Fruit fly (Drosophila melanogaster): ENCODE data around the gene Cht2.

Cht2 gene

dm6 chr3L:1730873-1731272 is 24.9 kb downstream of the Cht2 start, which contains the start of gene drpr (continued):
- TF ChIP-seq h (GFP tag; optimal IDR thresholded peaks at IDR 0.05) = peak; percentile 23

dm6 chr3L:1730160-1730595 is 25.6 kb downstream of the Cht2 start:
- TF ChIP-seq CG9705 (GFP tag; optimal IDR thresholded peaks at IDR 0.05) (no peak), brk (GFP tag; optimal IDR thresholded peaks at IDR 0.05) (no peak), Sp1 (GFP tag; optimal IDR thresholded peaks at IDR 0.05) (no peak), fru (GFP tag; optimal IDR thresholded peaks at IDR 0.05) (no peak), GATAd (GFP tag; optimal IDR thresholded peaks at IDR 0.05) (no peak), rgr (GFP tag; optimal IDR thresholded peaks at IDR 0.05) (no peak), Mio (GFP tag; optimal IDR thresholded peaks at IDR 0.05) (no peak), psq (GFP tag; optimal IDR thresholded peaks at IDR 0.05) (peak; percentile 85), h (GFP tag; optimal IDR thresholded peaks at IDR 0.05) (no peak), Abd-B (GFP tag; optimal IDR thresholded peaks at IDR 0.05) (no peak), Hr83 (GFP tag; optimal IDR thresholded peaks at IDR 0.05; ENCODE audit: poor library complexity, severe bottlenecking) (no peak), Rel (GFP tag; optimal IDR thresholded peaks at IDR 0.05) (no peak), Rel (tag; optimal IDR thresholded peaks at IDR 0.05) (no peak), N (GFP tag; optimal IDR thresholded peaks at IDR 0.05) (no peak), CG32264 (GFP tag; optimal IDR thresholded peaks at IDR 0.05) (no peak), Vsx2 (GFP tag; optimal IDR thresholded peaks at IDR 0.05; ENCODE audit: partially characterized antibody) (peak; percentile 24)

- TF ChIP-seq Rel (GFP tag; optimal IDR thresholded peaks at IDR 0.05) = no peak
- peak; percentile 95 for TF ChIP-seq Rel (tag; optimal IDR thresholded peaks at IDR 0.05)
- TF ChIP-seq CG32264 (GFP tag; optimal IDR thresholded peaks at IDR 0.05) = no peak
These were observed 26.2 kb downstream of the Cht2 start for dm6 chr3L:1729380-1730159.

- no peak for TF ChIP-seq usp (GFP tag; optimal IDR thresholded peaks at IDR 0.05)
- no peak for TF ChIP-seq dl (GFP tag; optimal IDR thresholded peaks at IDR 0.05; ENCODE audit: insufficient read depth in 1 of 2, partially characterized antibody in 2 of 2)
- TF ChIP-seq tai (GFP tag; optimal IDR thresholded peaks at IDR 0.05) = no peak
- peak; percentile 6 for TF ChIP-seq rgr (GFP tag; optimal IDR thresholded peaks at IDR 0.05)
- no peak for TF ChIP-seq Abd-B (GFP tag; optimal IDR thresholded peaks at IDR 0.05)
- no peak for TF ChIP-seq Dif (GFP tag; optimal IDR thresholded peaks at IDR 0.05; ENCODE audit: partially characterized antibody)
- TF ChIP-seq CrebA (GFP tag; optimal IDR thresholded peaks at IDR 0.05; ENCODE audit: borderline replicate concordance) = no peak
- no peak for TF ChIP-seq Hr78 (GFP tag; optimal IDR thresholded peaks at IDR 0.05)
- TF ChIP-seq GATAd (GFP tag; optimal IDR thresholded peaks at IDR 0.05) = no peak
These were observed 28.3 kb downstream of the Cht2 start for dm6 chr3L:1727431-1727830.

- no peak for TF ChIP-seq Hr83 (GFP tag; optimal IDR thresholded peaks at IDR 0.05; ENCODE audit: poor library complexity, severe bottlenecking)
- TF ChIP-seq woc (GFP tag; optimal IDR thresholded peaks at IDR 0.05) = no peak
- no peak for TF ChIP-seq Dfd (GFP tag; optimal IDR thresholded peaks at IDR 0.05)
- no peak for TF ChIP-seq h (GFP tag; optimal IDR thresholded peaks at IDR 0.05)
- no peak for TF ChIP-seq psq (GFP tag; optimal IDR thresholded peaks at IDR 0.05)
- no peak for TF ChIP-seq CG9705 (GFP tag; optimal IDR thresholded peaks at IDR 0.05)
- no peak for TF ChIP-seq Dif (GFP tag; optimal IDR thresholded peaks at IDR 0.05; ENCODE audit: partially characterized antibody)
- no peak for TF ChIP-seq ey (GFP tag; optimal IDR thresholded peaks at IDR 0.05)
- TF ChIP-seq HLH106 (tag; optimal IDR thresholded peaks at IDR 0.05) = no peak
- no peak for TF ChIP-seq Vsx2 (GFP tag; optimal IDR thresholded peaks at IDR 0.05; ENCODE audit: partially characterized antibody)
- no peak for TF ChIP-seq N (GFP tag; optimal IDR thresholded peaks at IDR 0.05)
- TF ChIP-seq br (GFP tag; optimal IDR thresholded peaks at IDR 0.05) = no peak
These were observed 29.0 kb downstream of the Cht2 start for dm6 chr3L:1726747-1727146.

- no peak for TF ChIP-seq Hr78 (GFP tag; optimal IDR thresholded peaks at IDR 0.05)
- no peak for TF ChIP-seq HLH106 (tag; optimal IDR thresholded peaks at IDR 0.05)
- no peak for TF ChIP-seq jim (GFP tag; optimal IDR thresholded peaks at IDR 0.05)
- TF ChIP-seq pan (optimal IDR thresholded peaks at IDR 0.05) = no peak
- TF ChIP-seq dsf (GFP tag; optimal IDR thresholded peaks at IDR 0.05; ENCODE audit: borderline replicate concordance) = no peak
- no peak for TF ChIP-seq fru (GFP tag; optimal IDR thresholded peaks at IDR 0.05)
- TF ChIP-seq Dif (GFP tag; optimal IDR thresholded peaks at IDR 0.05; ENCODE audit: partially characterized antibody) = no peak
- no peak for TF ChIP-seq Hr83 (GFP tag; optimal IDR thresholded peaks at IDR 0.05; ENCODE audit: poor library complexity, severe bottlenecking)
- TF ChIP-seq Sp1 (GFP tag; optimal IDR thresholded peaks at IDR 0.05) = no peak
- TF ChIP-seq CG9705 (GFP tag; optimal IDR thresholded peaks at IDR 0.05) = no peak
- TF ChIP-seq usp (GFP tag; optimal IDR thresholded peaks at IDR 0.05) = no peak
- TF ChIP-seq GATAd (GFP tag; optimal IDR thresholded peaks at IDR 0.05) = no peak
- no peak for TF ChIP-seq brk (GFP tag; optimal IDR thresholded peaks at IDR 0.05)
- TF ChIP-seq br (GFP tag; optimal IDR thresholded peaks at IDR 0.05) = no peak
- TF ChIP-seq h (GFP tag; optimal IDR thresholded peaks at IDR 0.05) = no peak
- TF ChIP-seq OdsH (GFP tag; optimal IDR thresholded peaks at IDR 0.05) = no peak
- no peak for TF ChIP-seq Mio (GFP tag; optimal IDR thresholded peaks at IDR 0.05)
- no peak for TF ChIP-seq foxo (GFP tag; optimal IDR thresholded peaks at IDR 0.05)
- no peak for TF ChIP-seq Rel (GFP tag; optimal IDR thresholded peaks at IDR 0.05)
- TF ChIP-seq Rel (tag; optimal IDR thresholded peaks at IDR 0.05) = no peak
These were observed 31.6 kb downstream of the Cht2 start, which contains the start of gene CG12035 for dm6 chr3L:1724090-1724489. CG12035 (plus strand) TSS chr3L:1724390.
